Fruit fly (Drosophila melanogaster): Measurements from ENCODE around the gene CG4483.

Gene CG4483

dm6 chr3L:9208704-9209405 lies 27.6 kb downstream of the CG4483 start, which contains the start of gene Slc45-1:
Gene Slc45-1, minus strand, starts transcription at chr3L:9208853.
- TF ChIP-seq CG4496 (GFP tag; IDR thresholded peaks at IDR 0.05) (no peak), EcR (GFP tag; optimal IDR thresholded peaks at IDR 0.05) (no peak), Pif1B (GFP tag; optimal IDR thresholded peaks at IDR 0.05) (peak; percentile 24), CG32121 (GFP tag; IDR thresholded peaks at IDR 0.05) (peak; percentile 15; the same call in 1 of the 2 replicates), rn (GFP tag; IDR thresholded peaks at IDR 0.05) (no peak), CG15710 (tag; optimal IDR thresholded peaks at IDR 0.05) (peak; percentile 52), CG17806 (tag; optimal IDR thresholded peaks at IDR 0.05) (peak; percentile 43), CG12605 (GFP tag; IDR thresholded peaks at IDR 0.05) (0 out of 2 replicates have a peak, but pooled peaks have one; percentile 8), CG10348 (GFP tag; IDR thresholded peaks at IDR 0.05) (no peak), fd96Ca (GFP tag; IDR thresholded peaks at IDR 0.05) (peak; percentile 41; the same call in 1 of the 3 replicates), D1 (tag; optimal IDR thresholded peaks at IDR 0.05) (no peak), CG13204 (GFP tag; optimal IDR thresholded peaks at IDR 0.05) (no peak), Snoo (tag; optimal IDR thresholded peaks at IDR 0.05) (no peak), CG8301 (tag; optimal IDR thresholded peaks at IDR 0.05) (peak; percentile 58), CG34367 (tag; optimal IDR thresholded peaks at IDR 0.05) (no peak), CG9948 (tag; optimal IDR thresholded peaks at IDR 0.05) (peak; percentile 66), gl (tag; optimal IDR thresholded peaks at IDR 0.05) (no peak), Ets98B (GFP tag; IDR thresholded peaks at IDR 0.05) (peak; percentile 41; the same call in 1 of the 2 replicates), CG14655 (GFP tag; optimal IDR thresholded peaks at IDR 0.05) (peak; percentile 84), CG8159 (tag; optimal IDR thresholded peaks at IDR 0.05) (peak; percentile 63), Pif1A (GFP tag; optimal IDR thresholded peaks at IDR 0.05) (no peak)

- TF ChIP-seq CG8159 (tag; optimal IDR thresholded peaks at IDR 0.05) (peak; percentile 37), CG10348 (GFP tag; IDR thresholded peaks at IDR 0.05) (no peak)
These were observed 43.4 kb downstream of the CG4483 start for dm6 chr3L:9193003-9193402.

- no peak for TF ChIP-seq Pif1A (GFP tag; optimal IDR thresholded peaks at IDR 0.05)
- TF ChIP-seq Ets98B (GFP tag; IDR thresholded peaks at IDR 0.05), result no peak
- TF ChIP-seq gl (tag; optimal IDR thresholded peaks at IDR 0.05), result no peak
- TF ChIP-seq rn (GFP tag; IDR thresholded peaks at IDR 0.05), result no peak
- no peak for TF ChIP-seq CG10348 (GFP tag; IDR thresholded peaks at IDR 0.05)
These were observed 47.8 kb downstream of the CG4483 start for dm6 chr3L:9188622-9189021.

Measured in whole organism, pupa.